Worm (Caenorhabditis elegans) whole organism, L1 larva: ENCODE results near the gene C05D12.1.

Experiments
- Y116A8C.19 ChIP-seq: sonication (generic microtip); optimal IDR thresholded peaks from 2 replicates; lab custom pipeline; 2016; ENCODE audit warnings: missing compliant biosample characterization, missing genetic modification characterization, borderline replicate concordance
- aha-1 ChIP-seq: fragments of 150-350 bp; optimal IDR thresholded peaks from 2 replicates; lab custom pipeline; 2014; ENCODE audit warnings: missing biosample characterization, missing genetic modification characterization
- ama-1 ChIP-seq: fragments of 150-350 bp; optimal IDR thresholded peaks from 2 replicates; lab custom pipeline; 2014
- ceh-63 ChIP-seq: fragments of 200-800 bp; sonication (Bioruptor generic); optimal IDR thresholded peaks from 2 replicates; lab custom pipeline; 2018; ENCODE audit warnings: mild to moderate bottlenecking, missing genetic modification characterization, missing compliant biosample characterization
- ces-1 ChIP-seq: fragments of 150-350 bp; optimal IDR thresholded peaks from 2 replicates; lab custom pipeline; 2014; ENCODE audit warnings: missing biosample characterization, missing genetic modification reagents, missing genetic modification characterization
- dpl-1 ChIP-seq, 3 experiments: fragments of 150-350 bp in 2 of 3; sonication (generic microtip) in 1 of 3; optimal IDR thresholded peaks; 2 replicates each; lab custom pipeline; 2014 to 2017; ENCODE audit warnings: missing biosample characterization in 3 of 3, missing genetic modification characterization in 3 of 3, missing genetic modification reagents in 3 of 3
- dsc-1 ChIP-seq: sonication (generic microtip); optimal IDR thresholded peaks from 2 replicates; lab custom pipeline; 2016; ENCODE audit warnings: mild to moderate bottlenecking, missing genetic modification characterization, missing compliant biosample characterization
- efl-1 ChIP-seq, 4 experiments: fragments of 150-350 bp; optimal IDR thresholded peaks in 3 of 4; peaks in 1 of 4; 1 replicate in 1 of 4; 2 replicates in 3 of 4; lab custom pipeline; 2014; ENCODE audit warnings: missing biosample characterization in 2 of 4, missing genetic modification characterization in 2 of 4, missing genetic modification reagents in 2 of 4
- egl-27 ChIP-seq, 2 experiments: fragments of 150-350 bp in 1 of 2; sonication (generic microtip); optimal IDR thresholded peaks; 3 replicates each; lab custom pipeline; 2017 to 2018; ENCODE audit warnings: missing biosample characterization in 2 of 2, missing genetic modification characterization in 2 of 2, missing genetic modification reagents in 2 of 2
- elt-2 ChIP-seq: sonication (generic microtip); optimal IDR thresholded peaks from 2 replicates; lab custom pipeline; 2016; ENCODE audit warnings: missing genetic modification characterization, mild to moderate bottlenecking, inconsistent platforms, missing compliant biosample characterization, missing genetic modification reagents
- elt-3 ChIP-seq, 6 experiments: fragments of 150-350 bp in 1 of 6; sonication (generic microtip); optimal IDR thresholded peaks; 2 replicates each; lab custom pipeline; 2017 to 2018; ENCODE audit warnings: missing biosample characterization in 6 of 6, missing genetic modification characterization in 6 of 6, inconsistent platforms in 1 of 6
- ets-5 ChIP-seq: fragments of 200-800 bp; sonication (Bioruptor generic); IDR thresholded peaks from 2 replicates; pipeline ENCODE4 v1.3.6; 2022; ENCODE audit warnings: missing genetic modification characterization, missing compliant biosample characterization
- fkh-4 ChIP-seq: sonication (generic microtip); optimal IDR thresholded peaks from 2 replicates; lab custom pipeline; 2016; ENCODE audit warnings: missing compliant biosample characterization, missing genetic modification characterization, borderline replicate concordance
- fos-1 ChIP-seq: fragments of 150-350 bp; optimal IDR thresholded peaks from 2 replicates; lab custom pipeline; 2014; ENCODE audit warnings: missing biosample characterization, missing genetic modification characterization
- grh-1 ChIP-seq: fragments of 200-800 bp; sonication (Bioruptor generic); IDR thresholded peaks from 2 replicates; pipeline ENCODE4 v1.3.6; 2022; ENCODE audit warnings: missing genetic modification reagents, missing genetic modification characterization, missing compliant biosample characterization
- hlh-17 ChIP-seq: fragments of 200-800 bp; sonication (Bioruptor generic); optimal IDR thresholded peaks from 2 replicates; lab custom pipeline; 2018; ENCODE audit warnings: missing genetic modification characterization, mild to moderate bottlenecking, missing compliant biosample characterization, moderate library complexity, borderline replicate concordance
- hlh-4 ChIP-seq: sonication (generic microtip); optimal IDR thresholded peaks from 2 replicates; lab custom pipeline; 2016; ENCODE audit warnings: mild to moderate bottlenecking, missing genetic modification characterization, missing compliant biosample characterization
- irx-1 ChIP-seq: sonication (generic microtip); optimal IDR thresholded peaks from 2 replicates; lab custom pipeline; 2016; ENCODE audit warnings: missing genetic modification characterization, missing compliant biosample characterization
- jun-1 ChIP-seq: fragments of 150-350 bp; optimal IDR thresholded peaks from 2 replicates; lab custom pipeline; 2014; ENCODE audit warnings: missing biosample characterization, missing genetic modification reagents, missing genetic modification characterization
- lin-13 ChIP-seq: fragments of 150-350 bp; optimal IDR thresholded peaks from 2 replicates; lab custom pipeline; 2014; ENCODE audit warnings: missing biosample characterization, missing genetic modification reagents, missing genetic modification characterization
- lin-14 ChIP-seq: fragments of 200-800 bp; sonication (Bioruptor generic); optimal IDR thresholded peaks from 2 replicates; lab custom pipeline; 2018; ENCODE audit warnings: mild to moderate bottlenecking, missing genetic modification characterization, moderate library complexity, missing compliant biosample characterization
- lin-39 ChIP-seq: fragments of 150-350 bp; optimal IDR thresholded peaks from 2 replicates; lab custom pipeline; 2014; ENCODE audit warnings: missing biosample characterization, missing genetic modification reagents, missing genetic modification characterization
- lir-3 ChIP-seq: sonication (generic microtip); optimal IDR thresholded peaks from 2 replicates; lab custom pipeline; 2016; ENCODE audit warnings: mild to moderate bottlenecking, missing genetic modification characterization, moderate library complexity, missing compliant biosample characterization; ENCODE audit not compliant: poor library complexity
- lsy-2 ChIP-seq, 2 experiments: fragments of 150-350 bp; optimal IDR thresholded peaks; 2 replicates each; lab custom pipeline; 2014; ENCODE audit warnings: missing biosample characterization in 2 of 2, missing genetic modification characterization in 2 of 2
- mdl-1 ChIP-seq, 2 experiments: fragments of 150-350 bp; optimal IDR thresholded peaks; 2 replicates each; lab custom pipeline; 2014 to 2017; ENCODE audit warnings: missing biosample characterization in 2 of 2, missing genetic modification characterization in 2 of 2, inconsistent platforms in 1 of 2
- mef-2 ChIP-seq: fragments of 150-350 bp; optimal IDR thresholded peaks from 2 replicates; lab custom pipeline; 2014; ENCODE audit warnings: missing biosample characterization, missing genetic modification characterization
- mep-1 ChIP-seq: fragments of 150-350 bp; optimal IDR thresholded peaks from 2 replicates; lab custom pipeline; 2014; ENCODE audit warnings: missing biosample characterization, missing genetic modification characterization
- nhr-11 ChIP-seq: fragments of 150-350 bp; optimal IDR thresholded peaks from 2 replicates; lab custom pipeline; 2014; ENCODE audit warnings: missing biosample characterization, missing genetic modification characterization
- nhr-20 ChIP-seq: sonication (generic microtip); optimal IDR thresholded peaks from 2 replicates; lab custom pipeline; 2016; ENCODE audit warnings: mild to moderate bottlenecking, missing genetic modification characterization, missing compliant biosample characterization
- nhr-237 ChIP-seq: fragments of 150-350 bp; optimal IDR thresholded peaks from 2 replicates; lab custom pipeline; 2014; ENCODE audit warnings: missing biosample characterization, missing genetic modification characterization
- nhr-28 ChIP-seq: fragments of 150-350 bp; optimal IDR thresholded peaks from 2 replicates; lab custom pipeline; 2014; ENCODE audit warnings: missing biosample characterization, missing genetic modification characterization
- nhr-47 ChIP-seq: sonication (generic microtip); optimal IDR thresholded peaks from 2 replicates; lab custom pipeline; 2016; ENCODE audit warnings: mild to moderate bottlenecking, missing genetic modification characterization, moderate library complexity, missing compliant biosample characterization
- nhr-71 ChIP-seq: sonication (generic microtip); optimal IDR thresholded peaks from 2 replicates; lab custom pipeline; 2016; ENCODE audit warnings: mild to moderate bottlenecking, missing genetic modification characterization, moderate library complexity, missing compliant biosample characterization
- nhr-77 ChIP-seq: fragments of 150-350 bp; optimal IDR thresholded peaks from 2 replicates; lab custom pipeline; 2014; ENCODE audit warnings: missing biosample characterization, missing genetic modification characterization
- nhr-84 ChIP-seq: sonication (generic microtip); optimal IDR thresholded peaks from 2 replicates; lab custom pipeline; 2017; ENCODE audit warnings: missing biosample characterization, missing genetic modification characterization
- nhr-85 ChIP-seq: sonication (generic microtip); peaks from one replicate; lab custom pipeline; 2016; ENCODE audit warnings: missing genetic modification characterization, inconsistent platforms, missing compliant biosample characterization
- nhr-90 ChIP-seq: sonication (generic microtip); optimal IDR thresholded peaks from 2 replicates; lab custom pipeline; 2016; ENCODE audit warnings: mild to moderate bottlenecking, missing genetic modification characterization, missing compliant biosample characterization; ENCODE audit not compliant: poor library complexity
- pag-3 ChIP-seq: sonication (generic microtip); optimal IDR thresholded peaks from 2 replicates; lab custom pipeline; 2017; ENCODE audit warnings: missing genetic modification characterization, mild to moderate bottlenecking, missing compliant biosample characterization, antibody characterized with exemption, borderline replicate concordance; ENCODE audit not compliant: insufficient read depth
- pqm-1 ChIP-seq: sonication (generic microtip); optimal IDR thresholded peaks from 3 replicates; lab custom pipeline; 2017; ENCODE audit warnings: missing biosample characterization, missing genetic modification characterization
- rnt-1 ChIP-seq: sonication (generic microtip); optimal IDR thresholded peaks from 2 replicates; lab custom pipeline; 2016; ENCODE audit warnings: mild to moderate bottlenecking, missing genetic modification characterization, moderate library complexity, missing compliant biosample characterization
- skn-1 ChIP-seq: fragments of 150-350 bp; optimal IDR thresholded peaks from 2 replicates; lab custom pipeline; 2014; ENCODE audit warnings: missing biosample characterization, missing genetic modification characterization
- snpc-4 ChIP-seq: fragments of 150-350 bp; optimal IDR thresholded peaks from 2 replicates; lab custom pipeline; 2014; ENCODE audit warnings: missing biosample characterization, missing genetic modification characterization
- snu-23 ChIP-seq: sonication (generic microtip); optimal IDR thresholded peaks from 2 replicates; lab custom pipeline; 2016; ENCODE audit warnings: missing genetic modification characterization, missing compliant biosample characterization
- sptf-1 ChIP-seq: fragments of 150-350 bp; optimal IDR thresholded peaks from 2 replicates; lab custom pipeline; 2014; ENCODE audit warnings: missing biosample characterization, missing genetic modification characterization
- sup-37 ChIP-seq: fragments of 200-800 bp; sonication (Bioruptor generic); optimal IDR thresholded peaks from 2 replicates; lab custom pipeline; 2018; ENCODE audit warnings: mild to moderate bottlenecking, missing genetic modification characterization, missing compliant biosample characterization
- swsn-7 ChIP-seq: sonication (generic microtip); optimal IDR thresholded peaks from 2 replicates; lab custom pipeline; 2016; ENCODE audit warnings: missing genetic modification characterization, missing compliant biosample characterization
- unc-62 ChIP-seq: fragments of 150-350 bp; optimal IDR thresholded peaks from 2 replicates; lab custom pipeline; 2014; ENCODE audit warnings: missing biosample characterization, missing genetic modification reagents, missing genetic modification characterization
- vab-15 ChIP-seq: sonication (generic microtip); optimal IDR thresholded peaks from 2 replicates; lab custom pipeline; 2017; ENCODE audit warnings: missing genotype, mild to moderate bottlenecking, missing genetic modification characterization, missing compliant biosample characterization
- zag-1 ChIP-seq: fragments of 150-350 bp; optimal IDR thresholded peaks from 2 replicates; lab custom pipeline; 2014; ENCODE audit warnings: missing biosample characterization, missing genetic modification characterization
- zip-4 ChIP-seq: fragments of 200-800 bp; sonication (Bioruptor generic); optimal IDR thresholded peaks from 2 replicates; lab custom pipeline; 2018; ENCODE audit warnings: mild to moderate bottlenecking, missing genetic modification characterization, moderate library complexity, missing compliant biosample characterization
- ztf-11 ChIP-seq, 2 experiments: sonication (generic microtip); optimal IDR thresholded peaks; 2 replicates each; lab custom pipeline; 2016 to 2017; ENCODE audit warnings: missing genetic modification characterization in 2 of 2, missing biosample characterization in 1 of 2, missing compliant biosample characterization in 1 of 2
- ztf-4 ChIP-seq: fragments of 150-350 bp; optimal IDR thresholded peaks from 2 replicates; lab custom pipeline; 2014; ENCODE audit warnings: missing biosample characterization, missing genetic modification characterization

Gene C05D12.1

DNA sequence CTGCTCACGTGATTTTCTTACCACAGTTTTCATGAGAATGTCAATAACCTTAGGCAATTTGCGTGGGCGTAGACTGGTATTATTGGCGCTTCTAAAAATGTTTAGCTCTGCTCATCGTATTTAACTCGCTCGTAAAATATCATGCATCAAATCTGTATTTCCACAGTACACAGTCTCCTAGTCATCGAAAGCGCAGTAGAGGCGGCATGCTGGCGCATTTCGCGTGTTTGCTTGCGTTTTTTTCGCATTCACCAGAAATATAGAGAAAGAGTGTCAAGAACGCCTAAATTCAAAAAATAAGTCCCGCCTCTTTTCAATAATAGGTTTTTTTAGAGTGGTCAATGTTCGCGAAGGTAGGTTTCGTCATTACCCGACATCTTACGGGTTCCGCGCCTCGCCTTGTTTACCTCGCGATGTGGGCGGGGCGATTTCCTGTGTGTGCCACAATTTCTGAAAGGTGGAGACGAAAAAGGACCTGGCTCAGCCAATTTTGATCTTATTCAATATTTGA is 38.9 kb downstream of the C05D12.1 start:
- TF ChIP-seq nhr-85 = peak; percentile 88
- no peak for TF ChIP-seq vab-15 (tag; lab: Kevin White, UChicago)
- TF ChIP-seq egl-27 (tag; optimal IDR thresholded peaks at IDR 0.05; lab: Kevin White, UChicago) = no peak
- no peak for TF ChIP-seq nhr-11 (tag; lab: Kevin White, UChicago)
- TF ChIP-seq mdl-1 (tag; optimal IDR thresholded peaks at IDR 0.05; lab: Kevin White, UChicago) = no peak
- TF ChIP-seq ztf-11 (tag; optimal IDR thresholded peaks at IDR 0.05; lab: Kevin White, UChicago) = no peak
- TF ChIP-seq hlh-4 (tag; lab: Kevin White, UChicago) = no peak
- peak in 1 of 2 experiments; percentile 14 for TF ChIP-seq lsy-2 (tag; optimal IDR thresholded peaks at IDR 0.05; lab: Kevin White, UChicago)
- peak; percentile 34 for TF ChIP-seq lin-39
- no peak for TF ChIP-seq dsc-1 (tag; lab: Kevin White, UChicago)
- peak; percentile 42 for TF ChIP-seq swsn-7 (tag; lab: Kevin White, UChicago)
- no peak for TF ChIP-seq zip-4 (GFP tag; lab: Kevin White, UChicago)
- no peak for TF ChIP-seq mep-1 (tag; lab: Kevin White, UChicago)
- no peak for TF ChIP-seq pqm-1 (tag; lab: Kevin White, UChicago)
- peak; percentile 2 to 54 for TF ChIP-seq efl-1 (optimal IDR thresholded peaks at IDR 0.05; lab: Kevin White, UChicago)
- peak in 1 of 2 experiments; percentile 56 for TF ChIP-seq efl-1 (GFP tag; optimal IDR thresholded peaks at IDR 0.05 in 1 of 2; lab: Kevin White, UChicago)
- no peak for TF ChIP-seq aha-1 (tag; lab: Kevin White, UChicago)
- TF ChIP-seq ztf-4 = peak; percentile 44
- peak; percentile 52 for TF ChIP-seq nhr-20
- TF ChIP-seq nhr-77 (tag; lab: Kevin White, UChicago) = peak; percentile 16
- TF ChIP-seq sup-37 (GFP tag; lab: Kevin White, UChicago) = peak; percentile 36
- TF ChIP-seq fos-1 = no peak
- TF ChIP-seq nhr-28 (tag; lab: Kevin White, UChicago) = no peak
- TF ChIP-seq nhr-90 (tag; lab: Kevin White, UChicago) = peak; percentile 69
- TF ChIP-seq pag-3 (tag; lab: Kevin White, UChicago) = no peak
- peak; percentile 68 for TF ChIP-seq nhr-47 (tag; lab: Kevin White, UChicago)
- TF ChIP-seq nhr-84 (tag; lab: Kevin White, UChicago) = no peak
- peak in 1 of 6 experiments; percentile 31 for TF ChIP-seq elt-3 (tag; optimal IDR thresholded peaks at IDR 0.05; lab: Kevin White, UChicago)
- no peak for TF ChIP-seq skn-1 (tag; lab: Kevin White, UChicago)
- peak; percentile 69 for TF ChIP-seq nhr-71 (tag; lab: Kevin White, UChicago)
- TF ChIP-seq grh-1 = peak; percentile 8; the same call in 1 of the 2 replicates
- TF ChIP-seq ceh-63 (GFP tag; lab: Kevin White, UChicago) = no peak
- TF ChIP-seq snpc-4 (tag; lab: Kevin White, UChicago) = peak; percentile 96
- no peak for TF ChIP-seq irx-1
- TF ChIP-seq ces-1 (GFP tag; lab: Kevin White, UChicago) = no peak
- peak; percentile 62 for TF ChIP-seq elt-2 (tag; lab: Kevin White, UChicago)
- TF ChIP-seq mef-2 = no peak
- TF ChIP-seq zag-1 (tag; lab: Kevin White, UChicago) = no peak
- TF ChIP-seq sptf-1 (tag; lab: Kevin White, UChicago) = no peak
- TF ChIP-seq unc-62 (GFP tag; lab: Kevin White, UChicago) = no peak
- no peak for TF ChIP-seq hlh-17
- no peak for TF ChIP-seq lir-3
- TF ChIP-seq dpl-1 (GFP tag; optimal IDR thresholded peaks at IDR 0.05; lab: Kevin White, UChicago) = peak in 2 of 3 experiments; percentile 17 to 35
- TF ChIP-seq ama-1 = peak; percentile 82
- TF ChIP-seq lin-14 = peak; percentile 66
- no peak for TF ChIP-seq nhr-237 (tag; lab: Kevin White, UChicago)
- TF ChIP-seq rnt-1 (tag; lab: Kevin White, UChicago) = peak; percentile 23
- no peak for TF ChIP-seq ets-5
- TF ChIP-seq lin-13 = peak; percentile 1
- TF ChIP-seq snu-23 = peak; percentile 32
- no peak for TF ChIP-seq jun-1 (tag; lab: Kevin White, UChicago)
- TF ChIP-seq Y116A8C.19 (tag; lab: Kevin White, UChicago) = no peak
- TF ChIP-seq fkh-4 (tag; lab: Kevin White, UChicago) = no peak
